Fruit fly (Drosophila melanogaster): ENCODE results near the gene Ada1-2.

DNA sequence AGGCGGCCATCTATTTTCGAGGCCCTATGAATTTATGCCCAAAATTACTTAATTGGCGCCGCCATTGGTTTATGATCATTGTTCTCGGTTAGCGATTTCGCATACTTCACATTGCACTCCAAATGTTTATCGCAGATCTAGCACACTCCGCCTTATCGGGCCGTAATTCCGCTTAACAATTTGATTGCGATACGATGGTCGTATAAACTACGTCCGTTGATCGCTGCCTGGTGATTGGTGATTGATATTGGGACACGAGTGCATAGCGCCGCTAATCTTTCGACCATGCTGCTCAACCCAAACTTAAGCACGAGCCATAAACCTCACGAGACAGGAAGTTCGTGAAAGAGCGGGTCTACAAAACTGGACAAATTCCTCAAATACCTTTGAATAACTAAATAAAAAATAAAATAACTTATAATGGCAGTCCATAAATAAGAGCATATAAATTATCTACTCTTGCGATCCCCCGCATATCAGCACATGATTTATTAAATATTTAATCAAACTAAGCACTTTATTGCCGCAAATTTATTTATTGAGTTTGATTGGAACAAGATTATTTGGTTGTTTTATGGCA is 37.9 kb downstream of the Ada1-2 start:
- TF ChIP-seq psq (optimal IDR thresholded peaks at IDR 0.05) (no peak), CG8478 (optimal IDR thresholded peaks at IDR 0.05) (no peak), EcR (GFP tag; optimal IDR thresholded peaks at IDR 0.05) (no peak), Dll (optimal IDR thresholded peaks at IDR 0.05) (no peak)
